Fruit fly (Drosophila melanogaster) S2 (cell line): ENCODE results near the gene CG33060.

Source experiments
- CG8478 ChIP-seq: fragments of >200 bp; optimal IDR thresholded peaks from 2 replicates; lab custom pipeline; 2018
- CTCF ChIP-seq, 2 experiments: fragments of >200 bp; optimal IDR thresholded peaks; 2 replicates each; lab custom pipeline; 2018

Gene CG33060

DNA sequence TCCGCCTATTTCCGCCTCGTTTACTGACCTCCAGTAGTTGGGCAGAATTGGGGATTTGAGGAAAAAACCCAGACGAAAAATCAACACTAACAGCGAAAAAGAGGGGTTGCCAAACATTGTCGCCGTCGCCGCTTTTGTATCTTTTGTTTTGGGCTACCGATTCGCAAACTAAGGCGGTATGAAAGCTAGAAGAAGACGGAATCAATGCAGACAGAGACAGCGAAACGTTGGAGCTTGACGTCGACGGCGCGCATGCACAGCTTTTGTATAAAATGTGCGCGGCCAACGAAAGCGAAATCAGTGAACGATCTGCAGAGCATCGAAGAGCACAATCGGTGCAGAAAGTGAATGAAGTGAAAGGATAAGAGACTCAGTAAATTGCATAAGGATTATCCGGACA is 7.9 kb downstream of the CG33060 start, which contains the start of gene CG4998:
TSS of gene CG4998 (plus strand) at position 301 of the 400 bp plus-strand sequence.
- no peak for TF ChIP-seq CG8478 (lab: Kevin White, UChicago)
- TF ChIP-seq CTCF (optimal IDR thresholded peaks at IDR 0.05; lab: Kevin White, UChicago): no peak

DNA sequence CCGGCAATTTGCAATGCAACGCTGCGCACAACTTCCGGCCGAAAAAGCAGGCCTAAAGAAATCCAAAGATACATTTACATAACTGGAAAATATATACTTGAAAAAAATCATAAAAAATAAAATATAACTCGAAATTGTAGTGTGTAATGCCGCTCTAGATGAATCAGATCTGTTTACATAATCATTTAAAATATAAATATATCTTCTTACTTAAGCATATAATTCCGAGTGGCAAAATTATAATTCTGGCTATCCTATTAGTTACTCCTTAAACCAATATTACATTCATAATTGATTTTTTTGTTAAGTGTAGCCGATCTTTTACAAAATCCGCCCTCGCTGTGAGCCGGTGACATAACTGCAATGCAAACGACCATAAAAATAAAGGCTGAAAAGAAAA is 8.6 kb downstream of the CG33060 start:
- TF ChIP-seq CG8478 (lab: Kevin White, UChicago): no peak
- TF ChIP-seq CTCF (optimal IDR thresholded peaks at IDR 0.05; lab: Kevin White, UChicago): no peak

dm6 chr3L:16339873-16340272 is 9.0 kb downstream of the CG33060 start:
- TF ChIP-seq CTCF (optimal IDR thresholded peaks at IDR 0.05; lab: Kevin White, UChicago) (no peak), CG8478 (lab: Kevin White, UChicago) (no peak)

dm6 chr3L:16346023-16346422 is 15.2 kb downstream of the CG33060 start, which contains the start of gene CG33257:
Gene CG33257 (plus strand): TSS chr3L:16346323.
- TF ChIP-seq CG8478 (lab: Kevin White, UChicago): no peak

DNA sequence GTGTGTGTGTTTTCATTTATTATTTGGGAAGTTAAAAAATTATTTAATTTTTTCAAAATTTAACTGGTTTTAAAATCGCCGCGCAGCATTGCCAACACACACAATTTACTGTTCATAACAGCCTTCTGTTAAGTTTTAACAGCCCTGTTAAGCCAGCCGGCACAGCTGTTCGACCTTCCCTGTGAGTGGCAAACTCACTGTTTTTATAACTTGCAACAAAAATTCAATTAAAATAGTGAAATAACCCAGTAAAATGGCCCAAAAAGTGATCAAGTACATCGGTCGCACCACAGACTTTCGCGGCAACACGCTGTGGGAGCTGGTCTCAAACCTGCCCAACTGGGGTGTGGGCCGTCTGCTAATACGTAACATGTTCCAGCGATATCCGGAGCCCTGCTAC is 17.1 kb downstream of the CG33060 start, which contains the start of gene mRpS34:
TSS of gene mRpS34 (plus strand) at position 161 of the 400 bp plus-strand sequence.
- TF ChIP-seq CTCF (optimal IDR thresholded peaks at IDR 0.05; lab: Kevin White, UChicago) (no peak), CG8478 (lab: Kevin White, UChicago) (no peak)

dm6 chr3L:16349686-16350085 is 18.8 kb downstream of the CG33060 start:
- TF ChIP-seq CG8478 (lab: Kevin White, UChicago): no peak
- no peak for TF ChIP-seq CTCF (optimal IDR thresholded peaks at IDR 0.05; lab: Kevin White, UChicago)

- TF ChIP-seq CG8478 (lab: Kevin White, UChicago) (no peak), CTCF (optimal IDR thresholded peaks at IDR 0.05; lab: Kevin White, UChicago) (no peak)
Measured at dm6 chr3L:16351770-16352429, 21.1 kb downstream of the CG33060 start, which contains the start of the genes Golgin104 and Tcs3. Gene Golgin104 (minus strand): TSS chr3L:16351951. Gene Tcs3 (plus strand): TSS chr3L:16351991.

DNA sequence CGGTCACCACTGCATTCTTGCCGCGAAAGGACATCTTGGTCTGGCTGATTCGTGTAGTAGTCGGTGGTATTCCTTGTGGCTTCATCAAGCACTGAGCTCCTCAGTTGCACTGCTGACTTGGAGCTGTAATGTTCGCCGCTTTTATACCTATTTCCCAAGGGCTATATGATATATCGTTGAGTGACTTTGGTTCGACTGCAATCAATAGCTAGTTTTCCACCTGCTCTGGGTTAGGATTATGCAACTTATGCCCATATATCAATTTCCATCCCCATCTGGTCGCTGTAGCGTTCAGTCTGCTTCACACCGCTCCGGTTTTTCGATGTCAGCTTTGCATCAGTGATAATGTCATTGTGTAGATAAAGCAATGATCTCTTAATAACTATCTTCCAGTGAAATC is 23.4 kb downstream of the CG33060 start, which contains the start of gene Pdh:
TSS of gene Pdh (minus strand) at position 101 of the 400 bp plus-strand sequence.
- no peak for TF ChIP-seq CG8478 (lab: Kevin White, UChicago)
- no peak for TF ChIP-seq CTCF (optimal IDR thresholded peaks at IDR 0.05; lab: Kevin White, UChicago)

dm6 chr3L:16356171-16356765 is 25.4 kb downstream of the CG33060 start:
- TF ChIP-seq CG8478 (lab: Kevin White, UChicago) (no peak), CTCF (optimal IDR thresholded peaks at IDR 0.05; lab: Kevin White, UChicago) (no peak)

DNA sequence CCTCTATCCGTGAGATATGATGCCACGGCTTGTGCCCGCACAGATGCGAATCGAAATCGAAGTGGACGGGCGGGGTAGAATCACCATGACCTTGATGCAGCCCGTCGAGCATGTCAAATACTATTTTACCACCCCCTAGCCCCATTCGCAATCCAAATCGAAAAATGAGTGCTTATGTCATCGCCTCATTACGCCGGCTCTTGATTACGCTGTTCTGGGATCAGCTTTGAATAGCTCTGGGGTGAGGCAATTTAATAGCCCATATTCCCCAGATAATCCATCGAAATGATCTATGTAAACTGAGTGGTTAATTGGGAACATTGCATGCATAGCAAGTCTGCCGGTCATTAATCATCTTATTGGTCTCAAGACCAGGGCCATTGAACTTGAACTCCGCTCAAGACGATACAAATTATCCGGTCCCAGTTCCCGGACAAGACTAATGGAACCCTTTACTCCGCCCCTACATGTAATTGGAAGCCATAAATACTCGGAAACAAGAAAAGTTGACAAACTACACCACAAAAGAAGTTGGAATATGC is 26.4 kb downstream of the CG33060 start:
- no peak for TF ChIP-seq CG8478 (lab: Kevin White, UChicago)
- TF ChIP-seq CTCF (optimal IDR thresholded peaks at IDR 0.05; lab: Kevin White, UChicago): no peak

DNA sequence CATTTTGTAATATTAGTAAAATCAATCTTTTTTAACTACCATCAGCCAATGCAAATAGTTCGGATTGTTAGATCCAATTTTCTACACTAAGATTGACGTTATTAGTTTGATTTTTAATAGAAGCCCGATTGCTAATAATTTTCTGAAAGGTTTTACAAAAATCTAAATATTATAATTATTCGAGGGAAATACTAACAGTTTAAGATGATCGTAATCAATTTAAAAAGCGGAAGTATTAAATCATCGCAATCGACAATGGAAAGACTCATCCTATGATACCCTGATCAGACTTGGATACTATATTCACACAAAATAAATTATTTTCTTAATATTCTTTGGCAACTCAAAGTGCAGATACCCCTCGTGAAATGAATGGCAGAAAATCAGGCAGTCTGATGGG is 27.0 kb downstream of the CG33060 start:
- TF ChIP-seq CTCF (optimal IDR thresholded peaks at IDR 0.05; lab: Kevin White, UChicago): no peak
- no peak for TF ChIP-seq CG8478 (lab: Kevin White, UChicago)

dm6 chr3L:16359219-16359748 is 28.4 kb downstream of the CG33060 start, which contains the start of gene ringer:
Gene ringer (minus strand): TSS chr3L:16359428.
- TF ChIP-seq CTCF (optimal IDR thresholded peaks at IDR 0.05; lab: Kevin White, UChicago) (no peak), CG8478 (lab: Kevin White, UChicago) (no peak)

DNA sequence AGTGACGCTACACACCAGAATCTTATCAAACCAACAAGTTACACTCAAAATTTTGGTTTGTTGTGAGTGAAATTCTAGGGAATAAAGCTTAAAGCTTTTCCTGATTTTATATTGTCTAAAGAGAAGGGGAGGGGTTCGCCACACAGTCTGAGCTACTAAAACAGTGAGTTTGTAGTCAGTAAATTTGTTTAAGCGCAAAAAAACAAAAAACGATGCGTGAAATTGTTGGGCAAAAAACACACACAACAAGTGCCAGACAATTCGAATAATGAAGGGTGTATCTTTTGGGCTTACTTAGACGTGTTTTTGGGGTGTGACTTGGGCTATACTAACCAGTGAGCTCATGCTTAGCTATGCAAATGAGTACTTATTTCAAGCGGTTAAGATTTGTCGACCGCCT is 29.0 kb downstream of the CG33060 start:
- no peak for TF ChIP-seq CTCF (optimal IDR thresholded peaks at IDR 0.05; lab: Kevin White, UChicago)
- no peak for TF ChIP-seq CG8478 (lab: Kevin White, UChicago)

DNA sequence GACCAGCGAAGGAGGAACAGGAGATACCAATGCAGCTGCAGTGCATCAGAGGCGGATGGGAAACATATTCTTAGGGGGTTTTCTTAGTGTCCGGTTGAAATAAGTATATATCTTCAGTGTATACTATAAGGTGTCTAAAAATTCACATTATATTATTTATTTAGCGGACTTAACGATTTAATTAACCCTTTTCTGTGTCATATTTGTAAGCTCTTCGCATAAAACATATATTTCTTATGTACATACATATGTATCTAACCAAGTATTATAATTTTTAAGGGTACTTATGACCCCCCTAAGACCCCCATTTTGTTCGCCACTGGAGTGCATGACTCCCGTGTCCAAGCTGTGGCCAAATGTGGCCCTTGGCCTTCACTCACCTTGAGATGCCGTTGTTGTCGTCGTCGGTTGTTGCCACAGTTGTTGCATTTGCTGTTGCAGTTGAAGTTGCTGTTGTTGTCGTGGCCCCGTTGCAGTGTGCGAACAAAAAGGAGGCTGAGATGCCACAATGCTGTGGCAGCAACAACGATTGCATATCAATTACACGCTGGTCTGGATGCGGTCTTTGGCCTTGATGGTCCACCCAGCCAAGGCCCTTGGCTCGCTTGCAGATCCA is 30.5 kb downstream of the CG33060 start:
- TF ChIP-seq CG8478 (lab: Kevin White, UChicago) (no peak), CTCF (optimal IDR thresholded peaks at IDR 0.05; lab: Kevin White, UChicago) (no peak)
